Worm (Caenorhabditis elegans): ENCODE data around the gene str-263.

DNA sequence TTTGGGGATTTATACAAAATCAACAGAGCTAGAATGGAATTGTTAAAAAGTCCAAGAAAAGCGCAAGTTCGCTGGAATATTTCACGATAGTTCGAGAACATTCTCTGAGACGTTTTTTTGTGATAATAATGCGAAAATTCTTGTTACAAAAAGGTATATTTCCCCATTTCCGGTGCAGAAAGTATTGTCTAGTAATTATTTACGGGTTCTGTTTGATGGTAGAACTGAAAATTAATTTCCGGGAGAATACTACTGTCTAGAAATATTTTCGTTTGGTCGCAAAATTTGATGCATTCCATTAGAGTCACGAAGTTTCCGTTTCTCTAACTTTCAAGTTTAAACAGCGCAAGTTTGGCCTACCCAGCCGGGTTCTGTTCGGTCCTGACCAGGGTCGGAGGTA lies 16.6 kb downstream of the str-263 start, which contains the start of gene str-248:
- TF ChIP-seq ztf-11 (tag; optimal IDR thresholded peaks at IDR 0.05) (no peak), dmd-6 (GFP tag; IDR thresholded peaks at IDR 0.05) (no peak), ceh-28 (tag; optimal IDR thresholded peaks at IDR 0.05) (no peak), unc-39 (tag; optimal IDR thresholded peaks at IDR 0.05) (no peak), T26A8.4 (GFP tag; IDR thresholded peaks at IDR 0.05) (no peak)

All from whole organism, L4 larva.